Worm (Caenorhabditis elegans) whole organism, L4 larva: Measurements from ENCODE around the gene M60.4.

Experiments used
- D1046.2 ChIP-seq: fragments of 200-800 bp; sonication (Bioruptor generic); IDR thresholded peaks from 2 replicates; pipeline ENCODE4 v1.3.6; 2022; ENCODE audit warnings: missing genetic modification characterization, missing compliant biosample characterization
- F26F4.8 ChIP-seq: fragments of 200-800 bp; sonication (Bioruptor generic); conservative IDR thresholded peaks from 2 replicates; pipeline ENCODE4 v1.3.6; 2022; ENCODE audit warnings: missing genetic modification characterization, missing compliant biosample characterization
- F37D6.2 ChIP-seq: sonication (generic microtip); optimal IDR thresholded peaks from 2 replicates; lab custom pipeline; 2016; ENCODE audit warnings: mild to moderate bottlenecking, missing genetic modification characterization, missing compliant biosample characterization
- F49E8.2 ChIP-seq: sonication (generic microtip); optimal IDR thresholded peaks from 2 replicates; lab custom pipeline; 2016; ENCODE audit warnings: missing compliant biosample characterization, mild to moderate bottlenecking, missing genetic modification characterization, borderline replicate concordance
- R02D3.7 ChIP-seq: fragments of 150-350 bp; sonication (generic microtip); optimal IDR thresholded peaks from 3 replicates; lab custom pipeline; 2014; ENCODE audit warnings: missing biosample characterization, missing genetic modification characterization
- T20F7.1 ChIP-seq: fragments of 200-800 bp; sonication (Bioruptor generic); optimal IDR thresholded peaks from 2 replicates; lab custom pipeline; 2018; ENCODE audit warnings: mild to moderate bottlenecking, missing genetic modification characterization, missing compliant biosample characterization
- Y105C5A.15 ChIP-seq: fragments of 200-800 bp; sonication (Bioruptor generic); IDR thresholded peaks from 2 replicates; pipeline ENCODE4 v1.3.6; 2022; ENCODE audit warnings: missing genetic modification characterization, missing compliant biosample characterization
- aha-1 ChIP-seq: fragments of 150-350 bp; peaks from one replicate; lab custom pipeline; 2014; ENCODE audit warnings: missing biosample characterization, missing genetic modification characterization
- ceh-20 ChIP-seq: fragments of 200-800 bp; sonication (Bioruptor generic); IDR thresholded peaks from 2 replicates; pipeline ENCODE4 v1.3.6; 2022; ENCODE audit warnings: missing genetic modification reagents, missing genetic modification characterization, missing compliant biosample characterization
- ceh-28 ChIP-seq: fragments of 150-350 bp; optimal IDR thresholded peaks from 2 replicates; lab custom pipeline; 2014; ENCODE audit warnings: missing biosample characterization, missing genetic modification reagents, missing genetic modification characterization
- ceh-62 ChIP-seq: sonication (generic microtip); optimal IDR thresholded peaks from 2 replicates; lab custom pipeline; 2017; ENCODE audit warnings: missing biosample characterization, missing genetic modification characterization
- daf-16 ChIP-seq, 3 experiments: sonication (generic microtip); optimal IDR thresholded peaks; 2 replicates each; lab custom pipeline; 2016 to 2017; ENCODE audit warnings: missing genetic modification characterization in 3 of 3, missing genetic modification reagents in 3 of 3, mild to moderate bottlenecking in 2 of 3, missing compliant biosample characterization in 2 of 3, missing biosample characterization in 1 of 3, moderate library complexity in 1 of 3
- dmd-8 ChIP-seq: fragments of 200-800 bp; sonication (Bioruptor generic); IDR thresholded peaks from 2 replicates; pipeline ENCODE4 v1.3.6; 2022; ENCODE audit warnings: missing genetic modification characterization, missing compliant biosample characterization
- dpl-1 ChIP-seq: fragments of 150-350 bp; optimal IDR thresholded peaks from 2 replicates; lab custom pipeline; 2014; ENCODE audit warnings: missing biosample characterization, missing genetic modification reagents, missing genetic modification characterization
- dve-1 ChIP-seq: sonication (generic microtip); optimal IDR thresholded peaks from 2 replicates; lab custom pipeline; 2017; ENCODE audit warnings: antibody characterized with exemption, mild to moderate bottlenecking, missing genetic modification characterization, missing compliant biosample characterization; ENCODE audit not compliant: insufficient read depth
- egl-27 ChIP-seq: sonication (generic microtip); optimal IDR thresholded peaks from 3 replicates; lab custom pipeline; 2017; ENCODE audit warnings: missing biosample characterization, missing genetic modification reagents, missing genetic modification characterization
- egl-43 ChIP-seq: fragments of 200-800 bp; sonication (Bioruptor generic); IDR thresholded peaks from 2 replicates; pipeline ENCODE4 v1.3.6; 2022; ENCODE audit warnings: missing genetic modification reagents, missing genetic modification characterization, missing compliant biosample characterization
- gei-8 ChIP-seq: fragments of 200-800 bp; sonication (Bioruptor generic); optimal IDR thresholded peaks from 2 replicates; lab custom pipeline; 2018; ENCODE audit warnings: mild to moderate bottlenecking, missing genetic modification characterization, missing compliant biosample characterization
- hlh-11 ChIP-seq: fragments of 200-800 bp; sonication (Bioruptor generic); optimal IDR thresholded peaks from 2 replicates; lab custom pipeline; 2018; ENCODE audit warnings: mild to moderate bottlenecking, missing genetic modification characterization, missing compliant biosample characterization
- hmg-1.1 ChIP-seq: fragments of 200-800 bp; sonication (Bioruptor generic); IDR thresholded peaks from 2 replicates; pipeline ENCODE4 v1.3.6; 2022; ENCODE audit warnings: missing genetic modification reagents, missing genetic modification characterization, missing compliant biosample characterization
- lin-1 ChIP-seq: fragments of 200-800 bp; sonication (Bioruptor generic); IDR thresholded peaks from 2 replicates; pipeline ENCODE4 v1.3.6; 2022; ENCODE audit warnings: missing genetic modification reagents, missing genetic modification characterization, missing compliant biosample characterization
- lin-13 ChIP-seq: fragments of 150-350 bp; optimal IDR thresholded peaks from 2 replicates; lab custom pipeline; 2014; ENCODE audit warnings: missing biosample characterization, missing genetic modification reagents, missing genetic modification characterization
- lin-15B ChIP-seq: fragments of 150-350 bp; sonication (generic microtip); optimal IDR thresholded peaks from 3 replicates; lab custom pipeline; 2014; ENCODE audit warnings: missing biosample characterization, missing genetic modification characterization
- lin-38 ChIP-seq: fragments of 200-800 bp; sonication (Bioruptor generic); IDR thresholded peaks from 2 replicates; pipeline ENCODE4 v1.3.6; 2022; ENCODE audit warnings: missing genetic modification reagents, missing genetic modification characterization, missing compliant biosample characterization
- lin-39 ChIP-seq: fragments of 150-350 bp; optimal IDR thresholded peaks from 2 replicates; lab custom pipeline; 2014; ENCODE audit warnings: missing biosample characterization, missing genetic modification reagents, missing genetic modification characterization
- lir-3 ChIP-seq: sonication (generic microtip); optimal IDR thresholded peaks from 2 replicates; lab custom pipeline; 2016; ENCODE audit warnings: mild to moderate bottlenecking, missing genetic modification characterization, missing compliant biosample characterization
- madf-5 ChIP-seq, 2 experiments: fragments of 200-800 bp; sonication (Bioruptor generic); IDR thresholded peaks; 2 replicates each; pipeline ENCODE4 v1.3.6; 2022; ENCODE audit warnings: missing compliant biosample characterization in 2 of 2, missing genetic modification characterization in 2 of 2
- madf-9 ChIP-seq: fragments of 200-800 bp; sonication (Bioruptor generic); conservative IDR thresholded peaks from 2 replicates; pipeline ENCODE4 v1.3.6; 2022; ENCODE audit warnings: missing genetic modification reagents, missing genetic modification characterization, missing compliant biosample characterization
- mdl-1 ChIP-seq, 2 experiments: fragments of 150-350 bp in 1 of 2; sonication (generic microtip) in 1 of 2; optimal IDR thresholded peaks; 2 replicates each; lab custom pipeline; 2014 to 2017; ENCODE audit warnings: missing biosample characterization in 2 of 2, missing genetic modification characterization in 2 of 2
- mdt-29 ChIP-seq: fragments of 200-800 bp; sonication (Bioruptor generic); IDR thresholded peaks from 2 replicates; pipeline ENCODE4 v1.3.6; 2022; ENCODE audit warnings: missing genetic modification reagents, missing genetic modification characterization, missing compliant biosample characterization
- mep-1 ChIP-seq: fragments of 150-350 bp; sonication (generic microtip); optimal IDR thresholded peaks from 3 replicates; lab custom pipeline; 2014; ENCODE audit warnings: missing biosample characterization, missing genetic modification characterization
- mxl-3 ChIP-seq: fragments of 200-800 bp; sonication (Bioruptor generic); optimal IDR thresholded peaks from 2 replicates; lab custom pipeline; 2018; ENCODE audit warnings: mild to moderate bottlenecking, missing genetic modification characterization, missing compliant biosample characterization
- nhr-102 ChIP-seq: sonication (generic microtip); optimal IDR thresholded peaks from 2 replicates; lab custom pipeline; 2016; ENCODE audit warnings: mild to moderate bottlenecking, missing genetic modification characterization, moderate library complexity, missing compliant biosample characterization
- nhr-11 ChIP-seq: fragments of 150-350 bp; optimal IDR thresholded peaks from 2 replicates; lab custom pipeline; 2014; ENCODE audit warnings: missing biosample characterization, missing genetic modification characterization
- nhr-111 ChIP-seq: fragments of 200-800 bp; sonication (Bioruptor generic); optimal IDR thresholded peaks from 2 replicates; lab custom pipeline; 2018; ENCODE audit warnings: mild to moderate bottlenecking, missing genetic modification characterization, missing compliant biosample characterization
- nhr-28 ChIP-seq: fragments of 150-350 bp; optimal IDR thresholded peaks from 2 replicates; lab custom pipeline; 2014; ENCODE audit warnings: missing biosample characterization, missing genetic modification characterization
- nhr-42 ChIP-seq: fragments of 200-800 bp; sonication (Bioruptor generic); IDR thresholded peaks from 2 replicates; pipeline ENCODE4 v1.3.6; 2022; ENCODE audit warnings: missing genetic modification characterization, missing compliant biosample characterization
- nhr-76 ChIP-seq: fragments of 150-350 bp; optimal IDR thresholded peaks from 2 replicates; lab custom pipeline; 2014; ENCODE audit warnings: missing biosample characterization, missing genetic modification characterization
- nhr-77 ChIP-seq: fragments of 150-350 bp; optimal IDR thresholded peaks from 2 replicates; lab custom pipeline; 2014; ENCODE audit warnings: missing biosample characterization, missing genetic modification characterization
- pqm-1 ChIP-seq: sonication (generic microtip); optimal IDR thresholded peaks from 2 replicates; lab custom pipeline; 2017; ENCODE audit warnings: missing biosample characterization, missing genetic modification characterization
- rbr-2 ChIP-seq: sonication (generic microtip); optimal IDR thresholded peaks from 2 replicates; lab custom pipeline; 2016; ENCODE audit warnings: missing genotype, missing genetic modification characterization, missing compliant biosample characterization
- sdz-12 ChIP-seq: fragments of 200-800 bp; sonication (Bioruptor generic); optimal IDR thresholded peaks from 2 replicates; lab custom pipeline; 2018; ENCODE audit warnings: mild to moderate bottlenecking, missing genetic modification characterization, missing compliant biosample characterization
- set-16 ChIP-seq: fragments of 200-800 bp; sonication (Bioruptor generic); IDR thresholded peaks from 2 replicates; pipeline ENCODE4 v1.3.6; 2022; ENCODE audit warnings: missing genetic modification reagents, missing genetic modification characterization, missing compliant biosample characterization
- snpc-1.2 ChIP-seq: fragments of 200-800 bp; sonication (Bioruptor generic); IDR thresholded peaks from 2 replicates; pipeline ENCODE4 v1.3.6; 2022; ENCODE audit warnings: missing genetic modification reagents, missing genetic modification characterization, missing compliant biosample characterization
- spr-1 ChIP-seq: sonication (generic microtip); optimal IDR thresholded peaks from 2 replicates; lab custom pipeline; 2016; ENCODE audit warnings: mild to moderate bottlenecking, missing genetic modification characterization, missing compliant biosample characterization
- tag-97 ChIP-seq: fragments of 200-800 bp; sonication (Bioruptor generic); IDR thresholded peaks from 2 replicates; pipeline ENCODE4 v1.3.6; 2022; ENCODE audit warnings: missing genetic modification characterization, missing compliant biosample characterization
- zip-11 ChIP-seq: fragments of 200-800 bp; sonication (Bioruptor generic); IDR thresholded peaks from 2 replicates; pipeline ENCODE4 v1.3.6; 2022; ENCODE audit warnings: missing genetic modification characterization, missing compliant biosample characterization
- zip-2 ChIP-seq: fragments of 150-350 bp; optimal IDR thresholded peaks from 2 replicates; lab custom pipeline; 2014; ENCODE audit warnings: missing biosample characterization, missing genetic modification characterization

Gene M60.4

DNA sequence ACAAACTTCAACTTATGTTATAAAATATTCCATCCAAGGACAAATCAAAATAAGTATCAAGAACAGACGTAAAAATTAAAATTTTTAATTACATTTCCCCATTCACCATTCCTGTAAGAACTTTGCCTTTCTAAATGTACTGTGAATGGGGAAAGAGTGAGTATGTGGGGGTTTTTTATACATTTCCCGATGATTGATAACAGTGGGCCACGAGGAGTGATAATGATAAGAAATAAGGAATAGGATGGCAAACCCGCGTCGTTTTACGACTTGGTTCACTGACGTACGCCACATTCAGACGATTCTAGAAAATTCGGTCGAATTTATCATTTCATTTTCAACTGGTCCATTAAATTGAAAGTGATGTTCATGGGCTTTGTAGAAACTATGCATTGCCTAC lies 25.1 kb downstream of the M60.4 start, which contains the start of gene cdd-1 (continued):
- TF ChIP-seq F49E8.2 (tag; lab: Kevin White, UChicago) (no peak), lin-15B (tag; lab: Kevin White, UChicago) (no peak), hmg-1.1 (GFP tag; lab: Robert Waterston, UW) (no peak), snpc-1.2 (GFP tag; lab: Robert Waterston, UW) (no peak), nhr-111 (no peak), nhr-76 (tag; lab: Kevin White, UChicago) (no peak), lir-3 (tag; lab: Kevin White, UChicago) (no peak), mdl-1 (tag; optimal IDR thresholded peaks at IDR 0.05; lab: Kevin White, UChicago) (peak in 1 of 2 experiments; percentile 67), nhr-28 (tag; lab: Kevin White, UChicago) (peak; percentile 53), madf-5 (GFP tag; IDR thresholded peaks at IDR 0.05; lab: Robert Waterston, UW) (no peak), R02D3.7 (tag; lab: Kevin White, UChicago) (no peak), gei-8 (GFP tag; lab: Kevin White, UChicago) (peak; percentile 28), nhr-11 (tag; lab: Kevin White, UChicago) (no peak), lin-39 (tag; lab: Kevin White, UChicago) (no peak), ceh-28 (tag; lab: Kevin White, UChicago) (no peak), set-16 (no peak), rbr-2 (no peak), mxl-3 (GFP tag; lab: Kevin White, UChicago) (peak; percentile 73), F26F4.8 (GFP tag; lab: Robert Waterston, UW) (no peak), ceh-20 (GFP tag; lab: Robert Waterston, UW) (peak; percentile 73), egl-43 (no peak), dpl-1 (GFP tag; lab: Kevin White, UChicago) (no peak), nhr-42 (GFP tag; lab: Robert Waterston, UW) (no peak), dve-1 (tag; lab: Kevin White, UChicago) (peak; percentile 75), madf-9 (GFP tag; lab: Robert Waterston, UW) (no peak), mep-1 (peak; percentile 54), egl-27 (tag; lab: Kevin White, UChicago) (no peak), aha-1 (tag; lab: Kevin White, UChicago) (no peak), D1046.2 (no peak), lin-13 (no peak), F37D6.2 (no peak), ceh-62 (no peak), sdz-12 (GFP tag; lab: Kevin White, UChicago) (no peak), Y105C5A.15 (GFP tag; lab: Robert Waterston, UW) (no peak), mdt-29 (peak; percentile 78), nhr-77 (tag; lab: Kevin White, UChicago) (peak; percentile 54), zip-11 (no peak), pqm-1 (tag; lab: Kevin White, UChicago) (peak; percentile 36), zip-2 (no peak), dmd-8 (GFP tag; lab: Robert Waterston, UW) (no peak), T20F7.1 (GFP tag; lab: Kevin White, UChicago) (peak; percentile 40), lin-1 (GFP tag; lab: Robert Waterston, UW) (peak; percentile 61; the same call in 1 of the 2 replicates), spr-1 (no peak), nhr-102 (no peak), tag-97 (GFP tag; lab: Robert Waterston, UW) (no peak), lin-38 (GFP tag; lab: Robert Waterston, UW) (no peak), daf-16 (GFP tag; optimal IDR thresholded peaks at IDR 0.05; lab: Kevin White, UChicago) (no peak), daf-16 (tag; optimal IDR thresholded peaks at IDR 0.05; lab: Kevin White, UChicago) (peak; percentile 77), hlh-11 (peak; percentile 71)
